Fruit fly (Drosophila melanogaster): ENCODE measurements around the gene Jhbp16.

DNA sequence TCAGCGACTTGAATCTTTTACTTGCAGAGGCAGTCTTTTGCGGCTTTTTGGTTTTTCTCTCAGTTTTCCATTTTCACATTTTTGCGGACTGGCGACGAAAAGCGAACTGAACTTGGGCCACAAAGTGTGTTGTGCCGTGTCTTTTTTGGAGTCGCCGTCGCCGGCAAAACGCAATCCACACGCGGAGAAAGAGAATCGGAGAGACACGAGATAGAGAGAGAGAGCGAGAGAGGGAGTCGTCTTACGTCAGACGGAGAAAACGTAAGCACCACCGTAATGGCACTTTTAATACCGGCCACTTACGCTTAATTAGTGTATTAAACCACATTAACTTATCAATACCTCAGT is 31.6 kb upstream of the Jhbp16 start:
- TF ChIP-seq insv (optimal IDR thresholded peaks at IDR 0.05): no peak
- TF ChIP-seq Myc (optimal IDR thresholded peaks at IDR 0.05): no peak
- no peak for TF ChIP-seq ttk (optimal IDR thresholded peaks at IDR 0.05)

Data from Kc167 (cell line).